Worm (Caenorhabditis elegans) whole organism, mixed stage, embryonic: Measurements from ENCODE around the gene xrn-1.

ENCODE experiments used
- ceh-83 ChIP-seq: fragments of 200-800 bp; sonication (Bioruptor generic); optimal IDR thresholded peaks from 2 replicates; lab custom pipeline; 2018; ENCODE audit warnings: mild to moderate bottlenecking, missing genetic modification characterization, missing compliant biosample characterization
- lin-13 ChIP-seq: fragments of 150-350 bp; optimal IDR thresholded peaks from 2 replicates; lab custom pipeline; 2014; ENCODE audit warnings: missing biosample characterization, missing genetic modification characterization
- mab-5 ChIP-seq: fragments of 150-350 bp; optimal IDR thresholded peaks from 2 replicates; lab custom pipeline; 2014; ENCODE audit warnings: missing biosample characterization, missing genetic modification characterization
- nhr-237 ChIP-seq: fragments of 150-350 bp; optimal IDR thresholded peaks from 2 replicates; lab custom pipeline; 2014; ENCODE audit warnings: missing biosample characterization, missing genetic modification characterization
- nhr-28 ChIP-seq: fragments of 150-350 bp; optimal IDR thresholded peaks from 2 replicates; lab custom pipeline; 2014; ENCODE audit warnings: missing biosample characterization, missing genetic modification characterization
- nhr-76 ChIP-seq: sonication (generic microtip); optimal IDR thresholded peaks from 2 replicates; lab custom pipeline; 2017; ENCODE audit warnings: missing biosample characterization, missing genetic modification characterization
- unc-120 ChIP-seq: sonication (generic microtip); optimal IDR thresholded peaks from 2 replicates; lab custom pipeline; 2017; ENCODE audit warnings: missing genetic modification characterization, missing compliant biosample characterization; ENCODE audit not compliant: poor library complexity, severe bottlenecking

DNA sequence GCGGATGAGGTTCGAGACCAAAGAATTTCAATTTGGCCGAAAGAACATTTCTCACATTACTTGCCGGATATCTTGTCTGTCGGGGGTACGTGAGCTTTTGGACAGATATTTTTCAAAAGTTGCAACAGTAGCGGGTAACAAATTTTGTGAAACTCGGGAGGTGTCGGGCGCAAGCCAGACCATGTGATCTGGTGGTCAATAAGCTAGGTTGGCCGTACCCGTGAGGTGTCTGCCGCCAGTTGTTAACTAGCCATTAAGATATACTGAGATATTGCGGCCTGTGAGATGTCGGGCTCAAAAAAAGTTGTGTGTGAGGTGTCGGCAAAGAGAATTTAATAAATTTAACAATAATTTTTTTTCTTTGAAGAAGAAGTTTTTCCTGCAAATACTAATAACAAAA is 49.7 kb downstream of the xrn-1 start:
- TF ChIP-seq ceh-83 (GFP tag; lab: Kevin White, UChicago): no peak
- no peak for TF ChIP-seq nhr-76 (tag; lab: Kevin White, UChicago)
- TF ChIP-seq lin-13 (tag; lab: Kevin White, UChicago): no peak
- TF ChIP-seq unc-120 (tag; lab: Kevin White, UChicago): no peak
- no peak for TF ChIP-seq nhr-28 (tag; lab: Kevin White, UChicago)
- TF ChIP-seq nhr-237: no peak
- TF ChIP-seq mab-5 (tag; lab: Kevin White, UChicago): no peak
